Worm (Caenorhabditis elegans): ENCODE results near the gene fbxc-18.

- TF ChIP-seq ceh-9 (tag; optimal IDR thresholded peaks at IDR 0.05) (no peak), dve-1 (tag; optimal IDR thresholded peaks at IDR 0.05) (no peak), pax-1 (tag; optimal IDR thresholded peaks at IDR 0.05) (no peak), odd-2 (tag; optimal IDR thresholded peaks at IDR 0.05) (no peak), pros-1 (tag; optimal IDR thresholded peaks at IDR 0.05) (no peak), ttx-3 (tag; optimal IDR thresholded peaks at IDR 0.05) (no peak), pha-2 (tag; optimal IDR thresholded peaks at IDR 0.05) (no peak), unc-55 (GFP tag; optimal IDR thresholded peaks at IDR 0.05) (no peak), ets-4 (tag; optimal IDR thresholded peaks at IDR 0.05) (no peak), lim-6 (tag; optimal IDR thresholded peaks at IDR 0.05) (no peak), elt-4 (tag; optimal IDR thresholded peaks at IDR 0.05) (no peak), pha-4 (tag; optimal IDR thresholded peaks at IDR 0.05) (no peak), hlh-6 (tag; optimal IDR thresholded peaks at IDR 0.05) (no peak), unc-3 (GFP tag; conservative IDR thresholded peaks at IDR 0.05) (no peak), unc-3 (tag; optimal IDR thresholded peaks at IDR 0.05) (no peak)
These were observed 18.8 kb downstream of the fbxc-18 start, which contains the start of gene fbxc-32 for ce11 chrII:948091-948490.
